Worm (Caenorhabditis elegans) whole organism, young adult: Measurements from ENCODE around the gene F11E6.6.
A peak's percentile ranks its signal among the peaks of the same experiment; 100 is the strongest.

Experiments used
- C17E4.6 ChIP-seq: fragments of 200-800 bp; sonication (Bioruptor generic); IDR thresholded peaks from 2 replicates; pipeline ENCODE4 v1.3.6; 2022; ENCODE audit warnings: missing genetic modification reagents, missing genetic modification characterization, missing compliant biosample characterization
- F10E7.11 ChIP-seq: sonication (generic microtip); optimal IDR thresholded peaks from 2 replicates; lab custom pipeline; 2017; ENCODE audit warnings: mild to moderate bottlenecking, missing genetic modification characterization, moderate library complexity, missing compliant biosample characterization
- F23B12.7 ChIP-seq: sonication (generic microtip); optimal IDR thresholded peaks from 2 replicates; lab custom pipeline; 2017; ENCODE audit warnings: missing genetic modification characterization, mild to moderate bottlenecking, missing compliant biosample characterization, antibody characterized with exemption, moderate library complexity; ENCODE audit not compliant: insufficient read depth
- F49E8.2 ChIP-seq: sonication (generic microtip); optimal IDR thresholded peaks from 3 replicates; lab custom pipeline; 2017; ENCODE audit warnings: missing genetic modification characterization, mild to moderate bottlenecking, missing compliant biosample characterization, antibody characterized with exemption, moderate library complexity; ENCODE audit not compliant: insufficient read depth
- F57A8.1 ChIP-seq: fragments of 200-800 bp; sonication (Bioruptor generic); optimal IDR thresholded peaks from 2 replicates; lab custom pipeline; 2018; ENCODE audit warnings: mild to moderate bottlenecking, missing genetic modification characterization, moderate library complexity, missing compliant biosample characterization
- F57C9.4 ChIP-seq: sonication (generic microtip); optimal IDR thresholded peaks from 2 replicates; lab custom pipeline; 2017; ENCODE audit warnings: mild to moderate bottlenecking, missing genetic modification characterization, missing compliant biosample characterization
- K11D2.4 ChIP-seq: fragments of 200-800 bp; sonication (Bioruptor generic); IDR thresholded peaks from 2 replicates; pipeline ENCODE4 v1.3.6; 2022; ENCODE audit warnings: missing genetic modification reagents, missing genetic modification characterization, missing compliant biosample characterization
- T07F8.4 ChIP-seq: sonication (generic microtip); optimal IDR thresholded peaks from 2 replicates; lab custom pipeline; 2016; ENCODE audit warnings: mild to moderate bottlenecking, missing genetic modification characterization, moderate library complexity, missing compliant biosample characterization
- T26A5.8 ChIP-seq: sonication (generic microtip); optimal IDR thresholded peaks from 2 replicates; lab custom pipeline; 2016; ENCODE audit warnings: missing genetic modification characterization, missing compliant biosample characterization
- Y53F4B.3 ChIP-seq: fragments of 200-800 bp; sonication (Bioruptor generic); IDR thresholded peaks from 2 replicates; pipeline ENCODE4 v1.3.6; 2022; ENCODE audit warnings: missing genetic modification reagents, missing genetic modification characterization, missing compliant biosample characterization
- Y56A3A.18 ChIP-seq: fragments of 200-800 bp; sonication (Bioruptor generic); IDR thresholded peaks from 2 replicates; pipeline ENCODE4 v1.3.6; 2022; ENCODE audit warnings: missing genetic modification reagents, missing genetic modification characterization, missing compliant biosample characterization
- Y95B8A.8 ChIP-seq: fragments of 200-800 bp; sonication (Bioruptor generic); IDR thresholded peaks from 2 replicates; pipeline ENCODE4 v1.3.6; 2022; ENCODE audit warnings: missing genetic modification reagents, missing genetic modification characterization, missing compliant biosample characterization
- ZK185.1 ChIP-seq: sonication (generic microtip); optimal IDR thresholded peaks from 2 replicates; lab custom pipeline; 2016; ENCODE audit warnings: mild to moderate bottlenecking, missing genetic modification characterization, missing compliant biosample characterization; ENCODE audit not compliant: poor library complexity, severe bottlenecking
- aptf-2 ChIP-seq: fragments of 200-800 bp; sonication (Bioruptor generic); conservative IDR thresholded peaks from 2 replicates; pipeline ENCODE4 v1.3.6; 2022; ENCODE audit warnings: missing genetic modification reagents, missing genetic modification characterization, missing compliant biosample characterization
- attf-3 ChIP-seq: fragments of 200-800 bp; sonication (Bioruptor generic); conservative IDR thresholded peaks from 2 replicates; pipeline ENCODE4 v1.3.6; 2022; ENCODE audit warnings: missing genetic modification reagents, missing genetic modification characterization, missing compliant biosample characterization
- attf-5 ChIP-seq: fragments of 200-800 bp; sonication (Bioruptor generic); optimal IDR thresholded peaks from 2 replicates; lab custom pipeline; 2018; ENCODE audit warnings: mild to moderate bottlenecking, missing genetic modification characterization, missing compliant biosample characterization
- attf-6 ChIP-seq: fragments of 200-800 bp; sonication (Bioruptor generic); IDR thresholded peaks from 2 replicates; pipeline ENCODE4 v1.3.6; 2022; ENCODE audit warnings: missing genetic modification reagents, missing genetic modification characterization, missing compliant biosample characterization
- cebp-1 ChIP-seq, 2 experiments: fragments of 200-800 bp in 1 of 2; sonication (Bioruptor generic) in 1 of 2; sonication (generic microtip) in 1 of 2; IDR thresholded peaks in 1 of 2; optimal IDR thresholded peaks in 1 of 2; 2 replicates each; pipeline versions ENCODE4 v1.3.6 to Lab custom; 2017 to 2022; ENCODE audit warnings: missing compliant biosample characterization in 2 of 2, missing genetic modification characterization in 2 of 2, mild to moderate bottlenecking in 1 of 2, missing genetic modification reagents in 1 of 2, moderate library complexity in 1 of 2
- ceh-40 ChIP-seq: fragments of 200-800 bp; sonication (Bioruptor generic); IDR thresholded peaks from 2 replicates; pipeline ENCODE4 v1.3.6; 2022; ENCODE audit warnings: missing genetic modification characterization, missing compliant biosample characterization
- ceh-58 ChIP-seq: fragments of 200-800 bp; sonication (Bioruptor generic); IDR thresholded peaks from 2 replicates; pipeline ENCODE4 v1.3.6; 2022; ENCODE audit warnings: missing genetic modification characterization, missing compliant biosample characterization
- ceh-91 ChIP-seq: fragments of 200-800 bp; sonication (Bioruptor generic); IDR thresholded peaks from 2 replicates; pipeline ENCODE4 v1.3.6; 2022; ENCODE audit warnings: missing genetic modification reagents, missing genetic modification characterization, missing compliant biosample characterization
- die-1 ChIP-seq: sonication (generic microtip); optimal IDR thresholded peaks from 2 replicates; lab custom pipeline; 2016; ENCODE audit warnings: missing genotype, mild to moderate bottlenecking, missing genetic modification characterization, missing compliant biosample characterization
- egl-44 ChIP-seq: fragments of 200-800 bp; sonication (Bioruptor generic); IDR thresholded peaks from 2 replicates; pipeline ENCODE4 v1.3.6; 2022; ENCODE audit warnings: missing genetic modification reagents, missing genetic modification characterization, missing compliant biosample characterization
- egrh-3 ChIP-seq: fragments of 200-800 bp; sonication (Bioruptor generic); IDR thresholded peaks from 2 replicates; pipeline ENCODE4 v1.3.6; 2022; ENCODE audit warnings: missing genetic modification reagents, missing genetic modification characterization, missing compliant biosample characterization
- gei-17 ChIP-seq: fragments of 200-800 bp; sonication (Bioruptor generic); optimal IDR thresholded peaks from 2 replicates; lab custom pipeline; 2018; ENCODE audit warnings: mild to moderate bottlenecking, missing genetic modification characterization, missing compliant biosample characterization
- hmg-1.2 ChIP-seq: fragments of 200-800 bp; sonication (Bioruptor generic); IDR thresholded peaks from 2 replicates; pipeline ENCODE4 v1.3.6; 2022; ENCODE audit warnings: missing genetic modification reagents, missing genetic modification characterization, missing compliant biosample characterization
- hmg-20 ChIP-seq: fragments of 200-800 bp; sonication (Bioruptor generic); IDR thresholded peaks from 2 replicates; pipeline ENCODE4 v1.3.6; 2022; ENCODE audit warnings: missing genetic modification reagents, missing genetic modification characterization, missing compliant biosample characterization
- hsf-1 ChIP-seq: fragments of 200-800 bp; sonication (Bioruptor generic); IDR thresholded peaks from 2 replicates; pipeline ENCODE4 v1.3.6; 2022; ENCODE audit warnings: missing genetic modification reagents, missing genetic modification characterization, missing compliant biosample characterization
- lin-40 ChIP-seq: sonication (generic microtip); optimal IDR thresholded peaks from 2 replicates; lab custom pipeline; 2016; ENCODE audit warnings: missing genetic modification characterization, mild to moderate bottlenecking, missing compliant biosample characterization, missing genotype, missing genetic modification reagents
- lir-1 ChIP-seq: fragments of 200-800 bp; sonication (Bioruptor generic); conservative IDR thresholded peaks from 2 replicates; pipeline ENCODE4 v1.3.6; 2022; ENCODE audit warnings: missing genetic modification reagents, missing genetic modification characterization, missing compliant biosample characterization
- lsl-1 ChIP-seq: fragments of 200-800 bp; sonication (Bioruptor generic); optimal IDR thresholded peaks from 2 replicates; lab custom pipeline; 2018; ENCODE audit warnings: mild to moderate bottlenecking, missing genetic modification characterization, moderate library complexity, missing compliant biosample characterization
- mel-28 ChIP-seq: sonication (generic microtip); optimal IDR thresholded peaks from 2 replicates; lab custom pipeline; 2016; ENCODE audit warnings: borderline replicate concordance, mild to moderate bottlenecking, missing genetic modification characterization, missing compliant biosample characterization
- mxl-1 ChIP-seq: sonication (generic microtip); optimal IDR thresholded peaks from 2 replicates; lab custom pipeline; 2016; ENCODE audit warnings: missing genetic modification characterization, missing compliant biosample characterization
- nhr-120 ChIP-seq: fragments of 200-800 bp; sonication (Bioruptor generic); IDR thresholded peaks from 2 replicates; pipeline ENCODE4 v1.3.6; 2022; ENCODE audit warnings: missing genetic modification characterization, missing compliant biosample characterization
- nhr-179 ChIP-seq: sonication (generic microtip); optimal IDR thresholded peaks from 2 replicates; lab custom pipeline; 2016; ENCODE audit warnings: mild to moderate bottlenecking, missing genetic modification characterization, missing compliant biosample characterization
- nhr-80 ChIP-seq: sonication (generic microtip); optimal IDR thresholded peaks from 2 replicates; lab custom pipeline; 2016; ENCODE audit warnings: missing genetic modification characterization, missing compliant biosample characterization
- pha-4 ChIP-seq: fragments of 150-350 bp; sonication (generic microtip); optimal IDR thresholded peaks from 2 replicates; lab custom pipeline; 2014; ENCODE audit warnings: missing biosample characterization, missing genetic modification reagents, missing genetic modification characterization
- rcor-1 ChIP-seq: fragments of 200-800 bp; sonication (Bioruptor generic); IDR thresholded peaks from 2 replicates; pipeline ENCODE4 v1.3.6; 2022; ENCODE audit warnings: missing genetic modification reagents, missing genetic modification characterization, missing compliant biosample characterization
- rec-8 ChIP-seq, 2 experiments: sonication (generic microtip); optimal IDR thresholded peaks; 2 replicates each; lab custom pipeline; 2016; ENCODE audit warnings: mild to moderate bottlenecking in 2 of 2, missing genetic modification characterization in 2 of 2, missing genetic modification reagents in 2 of 2, missing genotype in 2 of 2, missing biosample characterization in 1 of 2, missing compliant biosample characterization in 1 of 2, moderate library complexity in 1 of 2
- sea-2 ChIP-seq: fragments of 200-800 bp; sonication (Bioruptor generic); IDR thresholded peaks from 2 replicates; pipeline ENCODE4 v1.3.6; 2022; ENCODE audit warnings: missing genetic modification characterization, missing compliant biosample characterization
- snpc-1.1 ChIP-seq: sonication (generic microtip); optimal IDR thresholded peaks from 2 replicates; lab custom pipeline; 2017; ENCODE audit warnings: missing genetic modification characterization, mild to moderate bottlenecking, missing compliant biosample characterization, antibody characterized with exemption, moderate library complexity, missing genotype, missing genetic modification reagents; ENCODE audit not compliant: insufficient read depth
- snpc-3.4 ChIP-seq: sonication (generic microtip); optimal IDR thresholded peaks from 2 replicates; lab custom pipeline; 2017; ENCODE audit warnings: missing genetic modification characterization, mild to moderate bottlenecking, missing compliant biosample characterization, antibody characterized with exemption, moderate library complexity, missing genotype, missing genetic modification reagents
- unc-62 ChIP-seq: fragments of 150-350 bp; optimal IDR thresholded peaks from 2 replicates; lab custom pipeline; 2014; ENCODE audit warnings: missing biosample characterization, missing genetic modification reagents, missing genetic modification characterization
- ztf-18 ChIP-seq: sonication (generic microtip); optimal IDR thresholded peaks from 2 replicates; lab custom pipeline; 2016; ENCODE audit warnings: missing genotype, mild to moderate bottlenecking, missing genetic modification characterization, missing compliant biosample characterization
- ztf-26 ChIP-seq: sonication (generic microtip); optimal IDR thresholded peaks from 2 replicates; lab custom pipeline; 2017; ENCODE audit warnings: missing genetic modification characterization, missing compliant biosample characterization

The F11E6.6 gene

ce11 chrIV:17465886-17466285 lies at the start of gene F11E6.6:
TSS of gene F11E6.6 (minus strand) at chrIV:17465986.
- TF ChIP-seq F57C9.4 (tag; lab: Kevin White, UChicago) (no peak), F49E8.2 (tag; lab: Kevin White, UChicago) (no peak), hmg-1.2 (GFP tag; lab: Robert Waterston, UW) (no peak), lir-1 (no peak), F10E7.11 (no peak), gei-17 (no peak), Y56A3A.18 (no peak), ceh-40 (GFP tag; lab: Robert Waterston, UW) (no peak), die-1 (tag; lab: Kevin White, UChicago) (no peak), cebp-1 (GFP tag; IDR thresholded peaks at IDR 0.05; lab: Robert Waterston, UW) (no peak), cebp-1 (tag; optimal IDR thresholded peaks at IDR 0.05; lab: Kevin White, UChicago) (peak; percentile 40), snpc-1.1 (tag; lab: Kevin White, UChicago) (no peak), nhr-80 (tag; lab: Kevin White, UChicago) (peak; percentile 23), attf-3 (GFP tag; lab: Robert Waterston, UW) (no peak), F23B12.7 (no peak), mel-28 (tag; lab: Kevin White, UChicago) (no peak), T07F8.4 (tag; lab: Kevin White, UChicago) (no peak)

ce11 chrIV:17492712-17493111 lies 26.9 kb upstream of the F11E6.6 start:
- TF ChIP-seq egrh-3, result peak; percentile 92
- peak; percentile 69; the same call in 1 of the 2 replicates for TF ChIP-seq Y53F4B.3 (GFP tag; lab: Robert Waterston, UW)

- TF ChIP-seq ztf-26 (tag; lab: Kevin White, UChicago) (no peak), rec-8 (tag; optimal IDR thresholded peaks at IDR 0.05; lab: Kevin White, UChicago) (no peak), hmg-20 (no peak), attf-5 (no peak), snpc-3.4 (tag; lab: Kevin White, UChicago) (no peak), hsf-1 (GFP tag; lab: Robert Waterston, UW) (no peak), lsl-1 (no peak), ceh-91 (GFP tag; lab: Robert Waterston, UW) (no peak), rcor-1 (GFP tag; lab: Robert Waterston, UW) (no peak), egl-44 (GFP tag; lab: Robert Waterston, UW) (no peak), sea-2 (GFP tag; lab: Robert Waterston, UW) (no peak), mxl-1 (tag; lab: Kevin White, UChicago) (no peak), F10E7.11 (no peak), T26A5.8 (tag; lab: Kevin White, UChicago) (no peak), K11D2.4 (no peak), aptf-2 (GFP tag; lab: Robert Waterston, UW) (no peak), nhr-80 (tag; lab: Kevin White, UChicago) (no peak), Y95B8A.8 (GFP tag; lab: Robert Waterston, UW) (no peak)
Measured at ce11 chrIV:17490679-17491078, 24.9 kb upstream of the F11E6.6 start, which contains the start of gene nas-6. TSS of gene nas-6 (minus strand) at chrIV:17490779.

ce11 chrIV:17483230-17483629 lies 17.4 kb upstream of the F11E6.6 start, which contains the start of gene rabr-2:
TSS of gene rabr-2 (minus strand) at chrIV:17483330.
- TF ChIP-seq ZK185.1 (tag; lab: Kevin White, UChicago) (no peak), ceh-58 (GFP tag; lab: Robert Waterston, UW) (no peak), ztf-18 (tag; lab: Kevin White, UChicago) (no peak), attf-6 (GFP tag; lab: Robert Waterston, UW) (no peak), nhr-120 (GFP tag; lab: Robert Waterston, UW) (no peak), nhr-179 (tag; lab: Kevin White, UChicago) (no peak), pha-4 (tag; lab: Kevin White, UChicago) (no peak), C17E4.6 (no peak), egrh-3 (no peak), lin-40 (tag; lab: Kevin White, UChicago) (no peak), unc-62 (GFP tag; lab: Kevin White, UChicago) (no peak), F57A8.1 (GFP tag; lab: Kevin White, UChicago) (no peak)
- TF ChIP-seq, all 124 proteins: peak for 0
